Fruit fly (Drosophila melanogaster) whole organism, embryonic: ENCODE data around the gene CG31515.

Experiments
- CG10209 ChIP-seq: fragments of 200-800 bp; sonication (Bioruptor generic); optimal IDR thresholded peaks from 3 replicates; lab custom pipeline; 2017; ENCODE audit warnings: missing biosample characterization, mild to moderate bottlenecking, missing genetic modification characterization, missing genetic modification reagents
- CG10267 ChIP-seq: fragments of 200-800 bp; sonication (Bioruptor generic); optimal IDR thresholded peaks from 2 replicates; lab custom pipeline; 2018; ENCODE audit warnings: missing biosample characterization, mild to moderate bottlenecking, missing genetic modification characterization, moderate library complexity
- CG12299 ChIP-seq: fragments of 200-800 bp; sonication (Bioruptor generic); optimal IDR thresholded peaks from 2 replicates; lab custom pipeline; 2018; ENCODE audit warnings: missing biosample characterization, mild to moderate bottlenecking, missing genetic modification characterization
- CG12391 ChIP-seq: fragments of 200-800 bp; sonication (Bioruptor generic); optimal IDR thresholded peaks from 3 replicates; lab custom pipeline; 2018; ENCODE audit warnings: missing biosample characterization, mild to moderate bottlenecking, missing genetic modification characterization, moderate library complexity
- CG12659 ChIP-seq: fragments of 200-800 bp; sonication (Bioruptor generic); optimal IDR thresholded peaks from 3 replicates; lab custom pipeline; 2017; ENCODE audit warnings: mild to moderate bottlenecking, missing biosample characterization, missing genetic modification reagents, missing genetic modification characterization
- CG13624 ChIP-seq: fragments of 200-800 bp; sonication (Bioruptor generic); optimal IDR thresholded peaks from 2 replicates; lab custom pipeline; 2016; ENCODE audit warnings: missing biosample characterization, missing genetic modification characterization
- CG14014 ChIP-seq: fragments of 200-800 bp; sonication (Bioruptor generic); IDR thresholded peaks from 2 replicates; pipeline ENCODE4 v1.3.6; 2022; ENCODE audit warnings: missing biosample characterization, missing genetic modification characterization
- CG14050 ChIP-seq: fragments of 200-800 bp; sonication (Bioruptor generic); IDR thresholded peaks from 3 replicates; pipeline ENCODE4 v1.3.6; 2022; ENCODE audit warnings: missing biosample characterization, missing genetic modification characterization
- CG14710 ChIP-seq: fragments of 200-800 bp; sonication (Bioruptor generic); optimal IDR thresholded peaks from 3 replicates; lab custom pipeline; 2019; ENCODE audit warnings: missing biosample characterization, mild to moderate bottlenecking, missing genetic modification characterization, moderate library complexity
- CG1647 ChIP-seq: fragments of 200-800 bp; sonication (Bioruptor generic); optimal IDR thresholded peaks from 3 replicates; lab custom pipeline; 2016; ENCODE audit warnings: missing biosample characterization, missing genetic modification characterization
- CG17385 ChIP-seq: fragments of 200-800 bp; sonication (Bioruptor generic); optimal IDR thresholded peaks from 3 replicates; lab custom pipeline; 2018; ENCODE audit warnings: missing biosample characterization, mild to moderate bottlenecking, missing genetic modification characterization
- CG17912 ChIP-seq: fragments of 200-800 bp; sonication (Bioruptor generic); optimal IDR thresholded peaks from 2 replicates; lab custom pipeline; 2018; ENCODE audit warnings: missing biosample characterization, mild to moderate bottlenecking, missing genetic modification characterization
- CG2678 ChIP-seq: fragments of 200-800 bp; sonication (Bioruptor generic); optimal IDR thresholded peaks from 3 replicates; lab custom pipeline; 2019; ENCODE audit warnings: missing biosample characterization, mild to moderate bottlenecking, missing genetic modification characterization, moderate library complexity
- CG2875 ChIP-seq: fragments of 200-800 bp; sonication (Bioruptor generic); optimal IDR thresholded peaks from 2 replicates; lab custom pipeline; 2017; ENCODE audit warnings: missing biosample characterization, mild to moderate bottlenecking, missing genetic modification characterization, missing genetic modification reagents
- CG3281 ChIP-seq: fragments of 200-800 bp; sonication (Bioruptor generic); optimal IDR thresholded peaks from 3 replicates; lab custom pipeline; 2017; ENCODE audit warnings: missing biosample characterization, mild to moderate bottlenecking, missing genetic modification characterization
- CG34422 ChIP-seq: fragments of 200-800 bp; sonication (Bioruptor generic); IDR thresholded peaks from 3 replicates; pipeline ENCODE4 v1.3.6; 2022; ENCODE audit warnings: missing biosample characterization, missing genetic modification characterization
- CG8290 ChIP-seq, 3 experiments: fragments of 200-800 bp; sonication (Bioruptor generic); optimal IDR thresholded peaks; 2 replicates each; lab custom pipeline; 2016 to 2019; ENCODE audit warnings: missing biosample characterization in 3 of 3, missing genetic modification characterization in 3 of 3, mild to moderate bottlenecking in 2 of 3, moderate library complexity in 1 of 3
- CG8924 ChIP-seq: fragments of 200-800 bp; optimal IDR thresholded peaks from 3 replicates; lab custom pipeline; 2019; ENCODE audit warnings: missing biosample characterization, mild to moderate bottlenecking, missing genetic modification characterization, moderate library complexity
- CG9797 ChIP-seq: fragments of 200-800 bp; sonication (Bioruptor generic); optimal IDR thresholded peaks from 3 replicates; lab custom pipeline; 2018; ENCODE audit warnings: missing biosample characterization, mild to moderate bottlenecking, missing genetic modification characterization
- CrebB ChIP-seq: fragments of 200-800 bp; sonication (Bioruptor generic); optimal IDR thresholded peaks from 3 replicates; lab custom pipeline; 2018; ENCODE audit warnings: missing biosample characterization, mild to moderate bottlenecking, missing genetic modification characterization
- D19A ChIP-seq: fragments of 200-800 bp; optimal IDR thresholded peaks from 3 replicates; lab custom pipeline; 2019; ENCODE audit warnings: missing biosample characterization, mild to moderate bottlenecking, missing genetic modification characterization, moderate library complexity
- Deaf1 ChIP-seq: fragments of 200-800 bp; optimal IDR thresholded peaks from 3 replicates; lab custom pipeline; 2019; ENCODE audit warnings: missing biosample characterization, mild to moderate bottlenecking, missing genetic modification characterization, moderate library complexity
- Doc3 ChIP-seq: fragments of 200-800 bp; sonication (Bioruptor generic); IDR thresholded peaks from 3 replicates; pipeline ENCODE4 v1.3.6; 2022; ENCODE audit warnings: missing biosample characterization, missing genetic modification characterization; ENCODE audit not compliant: partially characterized antibody
- E2f2 ChIP-seq: fragments of 200-800 bp; sonication (Bioruptor generic); IDR thresholded peaks from 2 replicates; pipeline ENCODE4 v1.3.6; 2022; ENCODE audit warnings: missing biosample characterization, missing genetic modification characterization
- Eip74EF ChIP-seq, 2 experiments: fragments of 200-800 bp in 1 of 2; fragments of >200 bp in 1 of 2; sonication (Bioruptor generic) in 1 of 2; optimal IDR thresholded peaks; 2 replicates each; lab custom pipeline; 2017 to 2019; ENCODE audit warnings: missing biosample characterization in 2 of 2, missing genetic modification characterization in 2 of 2, mild to moderate bottlenecking in 1 of 2, moderate library complexity in 1 of 2
- Ets97D ChIP-seq: fragments of 200-800 bp; sonication (Bioruptor generic); optimal IDR thresholded peaks from 3 replicates; lab custom pipeline; 2016; ENCODE audit warnings: missing biosample characterization, missing genetic modification characterization
- HHEX ChIP-seq: fragments of 200-800 bp; sonication (Bioruptor generic); optimal IDR thresholded peaks from 3 replicates; lab custom pipeline; 2017; ENCODE audit warnings: missing biosample characterization, mild to moderate bottlenecking, missing genetic modification characterization, missing genetic modification reagents
- HLH3B ChIP-seq: fragments of 200-800 bp; sonication (Bioruptor generic); IDR thresholded peaks from 2 replicates; pipeline ENCODE4 v1.3.6; 2022; ENCODE audit warnings: missing biosample characterization, missing genetic modification characterization
- MBD-R2 ChIP-seq: fragments of 200-800 bp; sonication (Bioruptor generic); IDR thresholded peaks from 2 replicates; pipeline ENCODE4 v1.3.6; 2022; ENCODE audit warnings: missing biosample characterization, missing genetic modification characterization
- NfI ChIP-seq: fragments of 200-800 bp; sonication (Bioruptor generic); optimal IDR thresholded peaks from 3 replicates; lab custom pipeline; 2018; ENCODE audit warnings: missing biosample characterization, mild to moderate bottlenecking, missing genetic modification characterization, moderate library complexity
- Scr ChIP-seq: fragments of 200-800 bp; sonication (Bioruptor generic); IDR thresholded peaks from 2 replicates; pipeline ENCODE4 v1.3.6; 2022; ENCODE audit warnings: missing biosample characterization, missing genetic modification characterization; ENCODE audit not compliant: partially characterized antibody
- Xbp1 ChIP-seq: fragments of 200-800 bp; sonication (Bioruptor generic); optimal IDR thresholded peaks from 3 replicates; lab custom pipeline; 2016; ENCODE audit warnings: missing biosample characterization, mild to moderate bottlenecking, missing genetic modification characterization
- ab ChIP-seq: fragments of 200-800 bp; sonication (Bioruptor generic); optimal IDR thresholded peaks from 2 replicates; lab custom pipeline; 2016; ENCODE audit warnings: missing biosample characterization, missing genetic modification characterization
- bbx ChIP-seq: fragments of 200-800 bp; sonication (Bioruptor generic); IDR thresholded peaks from 2 replicates; pipeline ENCODE4 v1.3.6; 2022; ENCODE audit warnings: missing biosample characterization, missing genetic modification characterization; ENCODE audit not compliant: partially characterized antibody
- bcd ChIP-seq: fragments of 200-800 bp; sonication (Bioruptor generic); optimal IDR thresholded peaks from 2 replicates; lab custom pipeline; 2017; ENCODE audit warnings: missing biosample characterization, mild to moderate bottlenecking, missing genetic modification characterization
- bsh ChIP-seq, 2 experiments: fragments of 200-800 bp; sonication (Bioruptor generic); optimal IDR thresholded peaks; 2 replicates each; lab custom pipeline; 2017 to 2018; ENCODE audit warnings: mild to moderate bottlenecking in 2 of 2, missing biosample characterization in 2 of 2, missing genetic modification characterization in 2 of 2, moderate library complexity in 1 of 2
- crol ChIP-seq: fragments of 200-800 bp; sonication (Bioruptor generic); IDR thresholded peaks from 2 replicates; pipeline ENCODE4 v1.3.6; 2022; ENCODE audit warnings: missing biosample characterization, missing genetic modification characterization
- dmrt99B ChIP-seq: fragments of 200-800 bp; sonication (Bioruptor generic); optimal IDR thresholded peaks from 2 replicates; lab custom pipeline; 2018; ENCODE audit warnings: missing biosample characterization, mild to moderate bottlenecking, missing genetic modification characterization, moderate library complexity
- fd102C ChIP-seq: fragments of 200-800 bp; sonication (Bioruptor generic); optimal IDR thresholded peaks from 2 replicates; lab custom pipeline; 2018; ENCODE audit warnings: missing biosample characterization, mild to moderate bottlenecking, missing genetic modification characterization, moderate library complexity
- hkb ChIP-seq, 2 experiments: fragments of 200-800 bp in 1 of 2; fragments of >200 bp in 1 of 2; sonication (Bioruptor generic) in 1 of 2; IDR thresholded peaks in 1 of 2; optimal IDR thresholded peaks in 1 of 2; 2 replicates each; pipeline versions ENCODE4 v1.3.6 to Lab custom; 2017 to 2022; ENCODE audit warnings: missing biosample characterization in 1 of 2, missing genetic modification characterization in 1 of 2
- ind ChIP-seq: fragments of 200-800 bp; sonication (Bioruptor generic); optimal IDR thresholded peaks from 3 replicates; lab custom pipeline; 2016; ENCODE audit warnings: missing biosample characterization, missing genetic modification characterization
- insv ChIP-seq, 2 experiments: fragments of 200-800 bp; sonication (Bioruptor generic); optimal IDR thresholded peaks; 3 replicates each; lab custom pipeline; 2016 to 2018; ENCODE audit warnings: missing biosample characterization in 2 of 2, missing genetic modification characterization in 2 of 2
- lola ChIP-seq, 3 experiments: fragments of >200 bp in 2 of 3; fragments of 200-800 bp in 1 of 3; sonication (Bioruptor generic) in 1 of 3; optimal IDR thresholded peaks; 2 replicates each; lab custom pipeline; 2017 to 2019; ENCODE audit warnings: missing biosample characterization in 3 of 3, missing genetic modification characterization in 3 of 3, mild to moderate bottlenecking in 1 of 3, moderate library complexity in 1 of 3
- row ChIP-seq: fragments of 200-800 bp; sonication (Bioruptor generic); IDR thresholded peaks from 3 replicates; pipeline ENCODE4 v1.3.6; 2022; ENCODE audit warnings: missing biosample characterization, missing genetic modification characterization
- scrt ChIP-seq: fragments of 200-800 bp; sonication (Bioruptor generic); optimal IDR thresholded peaks from 2 replicates; lab custom pipeline; 2018; ENCODE audit warnings: missing biosample characterization, mild to moderate bottlenecking, missing genetic modification characterization, moderate library complexity
- toy ChIP-seq: fragments of 200-800 bp; sonication (Bioruptor generic); IDR thresholded peaks from 2 replicates; pipeline ENCODE4 v1.3.6; 2022; ENCODE audit warnings: missing biosample characterization, missing genetic modification characterization

The CG31515 gene

dm6 chr3R:23358565-23359138 lies 30.0 kb downstream of the CG31515 start, which contains the start of gene RpS3 (continued):
- TF ChIP-seq lola (GFP tag; optimal IDR thresholded peaks at IDR 0.05; lab: Kevin White, UChicago) = peak in 1 of 3 experiments; percentile 24
- TF ChIP-seq insv (GFP tag; optimal IDR thresholded peaks at IDR 0.05; lab: Kevin White, UChicago) = peak in 1 of 2 experiments; percentile 35
- peak; percentile 20; the same call in 1 of the 2 replicates for TF ChIP-seq HLH3B (GFP tag; lab: Robert Waterston, UW)
- no peak for TF ChIP-seq hkb (optimal IDR thresholded peaks at IDR 0.05; lab: Kevin White, UChicago)
- 0 out of 2 replicates have a peak, but pooled peaks have one; percentile 17 for TF ChIP-seq hkb (GFP tag; IDR thresholded peaks at IDR 0.05; lab: Robert Waterston, UW)
- TF ChIP-seq CrebB (tag; lab: Kevin White, UChicago) = peak; percentile 40
- 0 out of 3 replicates have a peak, but pooled peaks have one; percentile 8 for TF ChIP-seq row (GFP tag; lab: Robert Waterston, UW)
- TF ChIP-seq Deaf1 = no peak
- TF ChIP-seq NfI (GFP tag; lab: Kevin White, UChicago) = peak; percentile 30
- no peak for TF ChIP-seq fd102C (GFP tag; lab: Kevin White, UChicago)
- TF ChIP-seq Doc3 (GFP tag; lab: Robert Waterston, UW) = no peak
- TF ChIP-seq ab (GFP tag; lab: Kevin White, UChicago) = no peak
- TF ChIP-seq CG17385 = peak; percentile 48
- TF ChIP-seq Scr (GFP tag; lab: Robert Waterston, UW) = no peak
- TF ChIP-seq CG1647 (GFP tag; lab: Kevin White, UChicago) = no peak
- TF ChIP-seq Eip74EF (GFP tag; optimal IDR thresholded peaks at IDR 0.05; lab: Kevin White, UChicago) = peak in 1 of 2 experiments; percentile 36
- peak in 1 of 2 experiments; percentile 45 for TF ChIP-seq bsh (GFP tag; optimal IDR thresholded peaks at IDR 0.05; lab: Kevin White, UChicago)
- TF ChIP-seq CG3281 = peak; percentile 64
- TF ChIP-seq CG14050 (GFP tag; lab: Robert Waterston, UW) = no peak
- peak; percentile 69 for TF ChIP-seq CG10267
- TF ChIP-seq E2f2 = 0 out of 2 replicates have a peak, but pooled peaks have one; percentile 14
- peak; percentile 6 for TF ChIP-seq D19A (tag; lab: Kevin White, UChicago)
- peak; percentile 80; the same call in 1 of the 3 replicates for TF ChIP-seq CG34422 (GFP tag; lab: Robert Waterston, UW)
- no peak for TF ChIP-seq crol
- TF ChIP-seq CG12659 (GFP tag; lab: Kevin White, UChicago) = peak; percentile 50
- TF ChIP-seq Ets97D (GFP tag; lab: Kevin White, UChicago) = peak; percentile 78
- TF ChIP-seq CG12299 = peak; percentile 18
- peak; percentile 23 for TF ChIP-seq dmrt99B (tag; lab: Kevin White, UChicago)
- no peak for TF ChIP-seq CG17912 (GFP tag; lab: Kevin White, UChicago)
- peak; percentile 42 for TF ChIP-seq CG8924 (tag; lab: Kevin White, UChicago)
- TF ChIP-seq CG2875 = peak; percentile 44
- no peak for TF ChIP-seq toy (GFP tag; lab: Robert Waterston, UW)
- TF ChIP-seq HHEX = peak; percentile 26
- peak; percentile 27 for TF ChIP-seq scrt (GFP tag; lab: Kevin White, UChicago)
- peak; percentile 56 for TF ChIP-seq CG12391 (tag; lab: Kevin White, UChicago)
- TF ChIP-seq CG10209 (GFP tag; lab: Kevin White, UChicago) = no peak
- TF ChIP-seq bbx (GFP tag; lab: Robert Waterston, UW) = peak; percentile 53; the same call in 1 of the 2 replicates
- TF ChIP-seq ind = no peak
- no peak for TF ChIP-seq Xbp1 (GFP tag; lab: Kevin White, UChicago)
- TF ChIP-seq CG8290 (GFP tag; optimal IDR thresholded peaks at IDR 0.05; lab: Kevin White, UChicago) = peak; percentile 23
- peak in 1 of 2 experiments; percentile 50 for TF ChIP-seq CG8290 (tag; optimal IDR thresholded peaks at IDR 0.05; lab: Kevin White, UChicago)
- peak; percentile 39 for TF ChIP-seq CG13624 (GFP tag; lab: Kevin White, UChicago)
- peak; percentile 30; the same call in 1 of the 2 replicates for TF ChIP-seq MBD-R2 (GFP tag; lab: Robert Waterston, UW)
- no peak; the same call in 1 of the 2 replicates for TF ChIP-seq CG14014
- TF ChIP-seq CG2678 (tag; lab: Kevin White, UChicago) = peak; percentile 38
- peak; percentile 99 for TF ChIP-seq CG14710
- TF ChIP-seq CG9797 (GFP tag; lab: Kevin White, UChicago) = peak; percentile 83
- TF ChIP-seq bcd (GFP tag; lab: Kevin White, UChicago) = peak; percentile 9
